Fruit fly (Drosophila melanogaster) whole organism, embryonic: ENCODE measurements around the gene Trm7-34.

Experiments
- Abd-B ChIP-seq: fragments of 200-800 bp; sonication (Bioruptor generic); optimal IDR thresholded peaks from 2 replicates; lab custom pipeline; 2018; ENCODE audit warnings: missing biosample characterization, mild to moderate bottlenecking, missing genetic modification characterization, moderate library complexity
- Adf1 ChIP-seq: fragments of 200-800 bp; sonication (Bioruptor generic); IDR thresholded peaks from 2 replicates; pipeline ENCODE4 v1.3.6; 2022; ENCODE audit warnings: missing biosample characterization, missing genetic modification characterization
- Asciz ChIP-seq: fragments of 200-800 bp; sonication (Bioruptor generic); optimal IDR thresholded peaks from 2 replicates; lab custom pipeline; 2017; ENCODE audit warnings: missing biosample characterization, mild to moderate bottlenecking, missing genetic modification characterization, missing genetic modification reagents
- C15 ChIP-seq: fragments of 200-800 bp; sonication (Bioruptor generic); IDR thresholded peaks from 3 replicates; pipeline ENCODE4 v1.3.6; 2022; ENCODE audit warnings: missing biosample characterization, missing genetic modification characterization
- CG1024 ChIP-seq: fragments of 200-800 bp; sonication (Bioruptor generic); IDR thresholded peaks from 2 replicates; pipeline ENCODE4 v1.3.6; 2022; ENCODE audit warnings: missing biosample characterization, missing genetic modification characterization
- CG10462 ChIP-seq: fragments of 200-800 bp; sonication (Bioruptor generic); optimal IDR thresholded peaks from 2 replicates; lab custom pipeline; 2016; ENCODE audit warnings: missing biosample characterization, missing genetic modification characterization
- CG12071 ChIP-seq: fragments of 200-800 bp; sonication (Bioruptor generic); optimal IDR thresholded peaks from 3 replicates; lab custom pipeline; 2018; ENCODE audit warnings: missing biosample characterization, mild to moderate bottlenecking, missing genetic modification characterization
- CG12104 ChIP-seq: fragments of 200-800 bp; sonication (Bioruptor generic); optimal IDR thresholded peaks from 3 replicates; lab custom pipeline; 2016; ENCODE audit warnings: missing biosample characterization, missing genetic modification characterization
- CG13424 ChIP-seq: fragments of 200-800 bp; sonication (Bioruptor generic); optimal IDR thresholded peaks from 2 replicates; lab custom pipeline; 2019; ENCODE audit warnings: missing biosample characterization, mild to moderate bottlenecking, missing genetic modification characterization, moderate library complexity
- CG14860 ChIP-seq: fragments of 200-800 bp; sonication (Bioruptor generic); IDR thresholded peaks from 3 replicates; pipeline ENCODE4 v1.3.6; 2022; ENCODE audit warnings: missing biosample characterization, missing genetic modification characterization; ENCODE audit not compliant: partially characterized antibody
- CG14965 ChIP-seq: fragments of 200-800 bp; sonication (Bioruptor generic); optimal IDR thresholded peaks from 2 replicates; lab custom pipeline; 2016; ENCODE audit warnings: missing biosample characterization, missing genetic modification characterization, borderline replicate concordance
- CG15073 ChIP-seq: fragments of 200-800 bp; sonication (Bioruptor generic); optimal IDR thresholded peaks from 2 replicates; lab custom pipeline; 2016; ENCODE audit warnings: missing biosample characterization, missing genetic modification characterization
- CG15479 ChIP-seq: fragments of 200-800 bp; sonication (Bioruptor generic); optimal IDR thresholded peaks from 3 replicates; lab custom pipeline; 2019; ENCODE audit warnings: missing biosample characterization, mild to moderate bottlenecking, missing genetic modification characterization, moderate library complexity
- CG15601 ChIP-seq: fragments of 200-800 bp; sonication (Bioruptor generic); optimal IDR thresholded peaks from 3 replicates; lab custom pipeline; 2019; ENCODE audit warnings: missing biosample characterization, mild to moderate bottlenecking, missing genetic modification characterization, moderate library complexity
- CG1647 ChIP-seq: fragments of 200-800 bp; sonication (Bioruptor generic); optimal IDR thresholded peaks from 3 replicates; lab custom pipeline; 2016; ENCODE audit warnings: missing biosample characterization, missing genetic modification characterization
- CG16815 ChIP-seq: fragments of 200-800 bp; sonication (Bioruptor generic); optimal IDR thresholded peaks from 3 replicates; lab custom pipeline; 2017; ENCODE audit warnings: missing biosample characterization, mild to moderate bottlenecking, missing genetic modification characterization
- CG17568 ChIP-seq: fragments of 200-800 bp; sonication (Bioruptor generic); optimal IDR thresholded peaks from 2 replicates; lab custom pipeline; 2018; ENCODE audit warnings: missing biosample characterization, mild to moderate bottlenecking, missing genetic modification characterization, moderate library complexity
- CG2120 ChIP-seq: fragments of 200-800 bp; sonication (Bioruptor generic); optimal IDR thresholded peaks from 3 replicates; lab custom pipeline; 2016; ENCODE audit warnings: missing biosample characterization, missing genetic modification characterization
- CG3065 ChIP-seq: fragments of 200-800 bp; sonication (Bioruptor generic); optimal IDR thresholded peaks from 2 replicates; lab custom pipeline; 2016; ENCODE audit warnings: missing biosample characterization, missing genetic modification characterization
- CG32532 ChIP-seq: fragments of 200-800 bp; sonication (Bioruptor generic); IDR thresholded peaks from 2 replicates; pipeline ENCODE4 v1.3.6; 2022; ENCODE audit warnings: missing biosample characterization, missing genetic modification characterization
- CG3838 ChIP-seq: fragments of 200-800 bp; sonication (Bioruptor generic); optimal IDR thresholded peaks from 3 replicates; lab custom pipeline; 2016; ENCODE audit warnings: missing biosample characterization, missing genetic modification characterization
- CG4820 ChIP-seq: fragments of 200-800 bp; sonication (Bioruptor generic); optimal IDR thresholded peaks from 3 replicates; lab custom pipeline; 2016; ENCODE audit warnings: missing biosample characterization, missing genetic modification characterization
- CG6254 ChIP-seq: fragments of 200-800 bp; sonication (Bioruptor generic); optimal IDR thresholded peaks from 3 replicates; lab custom pipeline; 2017; ENCODE audit warnings: mild to moderate bottlenecking, missing biosample characterization, missing genetic modification reagents, missing genetic modification characterization
- CG7928 ChIP-seq: fragments of 200-800 bp; sonication (Bioruptor generic); optimal IDR thresholded peaks from 2 replicates; lab custom pipeline; 2017; ENCODE audit warnings: missing biosample characterization, mild to moderate bottlenecking, missing genetic modification characterization
- CG8089 ChIP-seq: fragments of 200-800 bp; sonication (Bioruptor generic); optimal IDR thresholded peaks from 3 replicates; lab custom pipeline; 2016; ENCODE audit warnings: missing biosample characterization, missing genetic modification characterization
- CG8765 ChIP-seq: fragments of 200-800 bp; sonication (Bioruptor generic); IDR thresholded peaks from 2 replicates; pipeline ENCODE4 v1.3.6; 2022; ENCODE audit warnings: missing biosample characterization, missing genetic modification characterization
- CG9797 ChIP-seq: fragments of 200-800 bp; sonication (Bioruptor generic); optimal IDR thresholded peaks from 3 replicates; lab custom pipeline; 2018; ENCODE audit warnings: missing biosample characterization, mild to moderate bottlenecking, missing genetic modification characterization
- CG9817 ChIP-seq: fragments of 200-800 bp; sonication (Bioruptor generic); optimal IDR thresholded peaks from 2 replicates; lab custom pipeline; 2018; ENCODE audit warnings: missing biosample characterization, mild to moderate bottlenecking, missing genetic modification characterization, moderate library complexity
- Camta ChIP-seq: fragments of 200-800 bp; sonication (Bioruptor generic); optimal IDR thresholded peaks from 2 replicates; lab custom pipeline; 2016; ENCODE audit warnings: missing biosample characterization, missing genetic modification characterization
- Doc2 ChIP-seq: fragments of 200-800 bp; sonication (Bioruptor generic); IDR thresholded peaks from 2 replicates; pipeline ENCODE4 v1.3.6; 2022; ENCODE audit warnings: missing biosample characterization, missing genetic modification characterization
- Doc3 ChIP-seq: fragments of 200-800 bp; sonication (Bioruptor generic); IDR thresholded peaks from 3 replicates; pipeline ENCODE4 v1.3.6; 2022; ENCODE audit warnings: missing biosample characterization, missing genetic modification characterization; ENCODE audit not compliant: partially characterized antibody
- Dp ChIP-seq: fragments of 200-800 bp; sonication (Bioruptor generic); optimal IDR thresholded peaks from 2 replicates; lab custom pipeline; 2018; ENCODE audit warnings: missing biosample characterization, mild to moderate bottlenecking, missing genetic modification characterization, moderate library complexity
- H15 ChIP-seq: fragments of 200-800 bp; sonication (Bioruptor generic); IDR thresholded peaks from 3 replicates; pipeline ENCODE4 v1.3.6; 2022; ENCODE audit warnings: missing biosample characterization, missing genetic modification characterization
- HmgD ChIP-seq: fragments of 200-800 bp; sonication (Bioruptor generic); optimal IDR thresholded peaks from 3 replicates; lab custom pipeline; 2016; ENCODE audit warnings: missing biosample characterization, missing genetic modification characterization
- Meics ChIP-seq: fragments of 200-800 bp; sonication (Bioruptor generic); optimal IDR thresholded peaks from 2 replicates; lab custom pipeline; 2017; ENCODE audit warnings: missing biosample characterization, mild to moderate bottlenecking, missing genetic modification characterization
- Optix ChIP-seq: fragments of 200-800 bp; sonication (Bioruptor generic); IDR thresholded peaks from 3 replicates; pipeline ENCODE4 v1.3.6; 2022; ENCODE audit warnings: missing biosample characterization, missing genetic modification characterization
- PHDP ChIP-seq: fragments of 200-800 bp; sonication (Bioruptor generic); optimal IDR thresholded peaks from 3 replicates; lab custom pipeline; 2018; ENCODE audit warnings: missing biosample characterization, mild to moderate bottlenecking, missing genetic modification characterization, moderate library complexity
- Side ChIP-seq: fragments of 200-800 bp; sonication (Bioruptor generic); optimal IDR thresholded peaks from 2 replicates; lab custom pipeline; 2016; ENCODE audit warnings: missing biosample characterization, missing genetic modification characterization
- amos ChIP-seq: fragments of 200-800 bp; sonication (Bioruptor generic); IDR thresholded peaks from 2 replicates; pipeline ENCODE4 v1.3.6; 2022; ENCODE audit warnings: missing biosample characterization, missing genetic modification characterization; ENCODE audit not compliant: partially characterized antibody
- cwo ChIP-seq: fragments of 200-800 bp; sonication (Bioruptor generic); optimal IDR thresholded peaks from 3 replicates; lab custom pipeline; 2017; ENCODE audit warnings: missing biosample characterization, missing genetic modification characterization, mild to moderate bottlenecking, moderate library complexity, missing genetic modification reagents
- danr ChIP-seq: fragments of 200-800 bp; sonication (Bioruptor generic); IDR thresholded peaks from 2 replicates; pipeline ENCODE4 v1.3.6; 2022; ENCODE audit warnings: missing biosample characterization, missing genetic modification characterization
- gsb-n ChIP-seq: fragments of 200-800 bp; sonication (Bioruptor generic); optimal IDR thresholded peaks from 3 replicates; lab custom pipeline; 2018; ENCODE audit warnings: missing biosample characterization, mild to moderate bottlenecking, missing genetic modification characterization
- ind ChIP-seq: fragments of 200-800 bp; sonication (Bioruptor generic); optimal IDR thresholded peaks from 3 replicates; lab custom pipeline; 2016; ENCODE audit warnings: missing biosample characterization, missing genetic modification characterization
- klu ChIP-seq: fragments of 200-800 bp; sonication (Bioruptor generic); IDR thresholded peaks from 2 replicates; pipeline ENCODE4 v1.3.6; 2022; ENCODE audit warnings: missing biosample characterization, missing genetic modification characterization
- mirr ChIP-seq: fragments of 200-800 bp; sonication (Bioruptor generic); optimal IDR thresholded peaks from 3 replicates; lab custom pipeline; 2018; ENCODE audit warnings: missing biosample characterization, mild to moderate bottlenecking, missing genetic modification characterization
- org-1 ChIP-seq: fragments of 200-800 bp; sonication (Bioruptor generic); optimal IDR thresholded peaks from 2 replicates; lab custom pipeline; 2017; ENCODE audit warnings: missing biosample characterization, missing genetic modification characterization
- pita ChIP-seq: fragments of 200-800 bp; sonication (Bioruptor generic); optimal IDR thresholded peaks from 2 replicates; lab custom pipeline; 2017; ENCODE audit warnings: missing biosample characterization, mild to moderate bottlenecking, missing genetic modification characterization
- seq ChIP-seq: fragments of 200-800 bp; sonication (Bioruptor generic); IDR thresholded peaks from 2 replicates; pipeline ENCODE4 v1.3.6; 2022; ENCODE audit warnings: missing biosample characterization, missing genetic modification characterization
- sima ChIP-seq: fragments of 200-800 bp; sonication (Bioruptor generic); optimal IDR thresholded peaks from 2 replicates; lab custom pipeline; 2016; ENCODE audit warnings: missing biosample characterization, missing genetic modification characterization
- sisA ChIP-seq: fragments of 200-800 bp; sonication (Bioruptor generic); IDR thresholded peaks from 2 replicates; pipeline ENCODE4 v1.3.6; 2022; ENCODE audit warnings: missing biosample characterization, missing genetic modification characterization
- wek ChIP-seq: fragments of 200-800 bp; sonication (Bioruptor generic); optimal IDR thresholded peaks from 3 replicates; lab custom pipeline; 2018; ENCODE audit warnings: missing biosample characterization, mild to moderate bottlenecking, missing genetic modification characterization, moderate library complexity

The Trm7-34 gene

DNA sequence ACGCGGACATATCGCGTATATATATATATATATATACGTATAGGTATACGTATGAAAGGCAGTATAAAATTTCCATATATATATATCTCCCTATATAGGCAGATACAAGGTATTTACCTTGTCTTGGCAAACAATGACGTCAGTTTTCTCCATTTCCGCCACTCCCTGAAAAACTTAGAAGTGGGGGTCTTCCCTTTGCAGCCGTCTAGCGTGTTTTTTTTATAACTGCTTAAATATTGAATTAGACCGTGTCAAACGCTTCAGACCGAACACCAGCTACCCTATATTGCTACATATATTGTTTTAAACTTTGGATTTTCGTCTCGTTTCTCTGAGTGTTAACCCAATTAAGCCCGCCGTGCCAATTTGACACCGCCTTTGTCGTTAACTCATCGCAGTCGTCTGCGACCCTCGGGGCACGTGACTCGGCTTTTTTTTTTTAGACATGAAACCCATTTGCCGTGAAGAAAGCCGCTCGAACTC is 43.0 kb upstream of the Trm7-34 start (continued):
- no peak for TF ChIP-seq gsb-n (tag; lab: Kevin White, UChicago)
- peak; percentile 34 for TF ChIP-seq CG17568 (GFP tag; lab: Kevin White, UChicago)
- TF ChIP-seq CG16815 (GFP tag; lab: Kevin White, UChicago): no peak
- no peak for TF ChIP-seq seq (GFP tag; lab: Robert Waterston, UW)
- peak; percentile 35; the same call in 1 of the 2 replicates for TF ChIP-seq sisA
- no peak for TF ChIP-seq org-1 (GFP tag; lab: Kevin White, UChicago)
- no peak for TF ChIP-seq HmgD (GFP tag; lab: Kevin White, UChicago)
- TF ChIP-seq CG2120 (GFP tag; lab: Kevin White, UChicago): peak; percentile 26
- TF ChIP-seq CG9817: no peak
- peak; percentile 10 for TF ChIP-seq CG1647 (GFP tag; lab: Kevin White, UChicago)
- peak; percentile 9 for TF ChIP-seq Side (GFP tag; lab: Kevin White, UChicago)
- TF ChIP-seq PHDP (tag; lab: Kevin White, UChicago): peak; percentile 9
- TF ChIP-seq Meics (GFP tag; lab: Kevin White, UChicago): peak; percentile 50
- peak; percentile 52 for TF ChIP-seq Asciz (GFP tag; lab: Kevin White, UChicago)
- TF ChIP-seq CG1024 (GFP tag; lab: Robert Waterston, UW): no peak
- TF ChIP-seq Dp (GFP tag; lab: Kevin White, UChicago): no peak
- TF ChIP-seq CG12104 (GFP tag; lab: Kevin White, UChicago): no peak
- no peak for TF ChIP-seq CG15479 (GFP tag; lab: Kevin White, UChicago)
- no peak for TF ChIP-seq C15 (GFP tag; lab: Robert Waterston, UW)
- TF ChIP-seq CG10462 (GFP tag; lab: Kevin White, UChicago): no peak
- peak; percentile 38; the same call in 1 of the 2 replicates for TF ChIP-seq danr
- no peak for TF ChIP-seq mirr
- TF ChIP-seq CG7928 (GFP tag; lab: Kevin White, UChicago): no peak
- no peak for TF ChIP-seq CG8089
- TF ChIP-seq cwo: peak; percentile 67
- no peak for TF ChIP-seq CG14860
- TF ChIP-seq CG8765 (GFP tag; lab: Robert Waterston, UW): no peak
- no peak for TF ChIP-seq CG3065
- TF ChIP-seq CG15601 (tag; lab: Kevin White, UChicago): peak; percentile 21
- no peak for TF ChIP-seq amos
- TF ChIP-seq Abd-B: no peak
- no peak for TF ChIP-seq sima (GFP tag; lab: Kevin White, UChicago)
- TF ChIP-seq CG9797: no peak
- no peak for TF ChIP-seq pita (GFP tag; lab: Kevin White, UChicago)
- TF ChIP-seq ind (GFP tag; lab: Kevin White, UChicago): peak; percentile 12
- TF ChIP-seq Optix (GFP tag; lab: Robert Waterston, UW): no peak
- TF ChIP-seq CG15073 (GFP tag; lab: Kevin White, UChicago): no peak
- TF ChIP-seq CG4820: no peak
- TF ChIP-seq CG6254 (GFP tag; lab: Kevin White, UChicago): peak; percentile 32
- no peak for TF ChIP-seq Doc3 (GFP tag; lab: Robert Waterston, UW)
- TF ChIP-seq CG3838: no peak
- no peak for TF ChIP-seq klu (GFP tag; lab: Robert Waterston, UW)
- no peak for TF ChIP-seq Camta (GFP tag; lab: Kevin White, UChicago)
- TF ChIP-seq H15 (GFP tag; lab: Robert Waterston, UW): 0 out of 3 replicates have a peak, but pooled peaks have one; percentile 16
- peak; percentile 31 for TF ChIP-seq wek (GFP tag; lab: Kevin White, UChicago)
- TF ChIP-seq Doc2 (GFP tag; lab: Robert Waterston, UW): no peak
- no peak for TF ChIP-seq CG13424 (tag; lab: Kevin White, UChicago)
- peak; percentile 57 for TF ChIP-seq CG12071 (GFP tag; lab: Kevin White, UChicago)
- TF ChIP-seq CG14965 (GFP tag; lab: Kevin White, UChicago): no peak
- peak; percentile 72 for TF ChIP-seq CG32532 (GFP tag; lab: Robert Waterston, UW)
- TF ChIP-seq Adf1 (GFP tag; lab: Robert Waterston, UW): no peak
